Worm (Caenorhabditis elegans) whole organism, L4 larva: ENCODE measurements around the gene C03B1.7.

ENCODE experiments used
- F44E2.7 ChIP-seq: fragments of 200-800 bp; sonication (Bioruptor generic); IDR thresholded peaks from 2 replicates; pipeline ENCODE4 v2.1.2; 2022; ENCODE audit warnings: missing genetic modification characterization, missing compliant biosample characterization
- cey-2 ChIP-seq: sonication (generic microtip); optimal IDR thresholded peaks from 3 replicates; lab custom pipeline; 2017; ENCODE audit warnings: missing genetic modification characterization, mild to moderate bottlenecking, missing compliant biosample characterization, antibody characterized with exemption, borderline replicate concordance; ENCODE audit not compliant: insufficient read depth
- ctbp-1 ChIP-seq: fragments of 200-800 bp; sonication (Bioruptor generic); IDR thresholded peaks from 2 replicates; pipeline ENCODE4 v1.3.6; 2022; ENCODE audit warnings: missing genetic modification reagents, missing genetic modification characterization, missing compliant biosample characterization
- dmd-9 ChIP-seq: fragments of 200-800 bp; sonication (Bioruptor generic); IDR thresholded peaks from 2 replicates; pipeline ENCODE4 v1.3.6; 2022; ENCODE audit warnings: missing genetic modification reagents, missing genetic modification characterization, missing compliant biosample characterization
- dpl-1 ChIP-seq: fragments of 150-350 bp; optimal IDR thresholded peaks from 2 replicates; lab custom pipeline; 2014; ENCODE audit warnings: missing biosample characterization, missing genetic modification reagents, missing genetic modification characterization
- egl-27 ChIP-seq: sonication (generic microtip); optimal IDR thresholded peaks from 3 replicates; lab custom pipeline; 2017; ENCODE audit warnings: missing biosample characterization, missing genetic modification reagents, missing genetic modification characterization
- lin-39 ChIP-seq: fragments of 150-350 bp; optimal IDR thresholded peaks from 2 replicates; lab custom pipeline; 2014; ENCODE audit warnings: missing biosample characterization, missing genetic modification reagents, missing genetic modification characterization
- nhr-11 ChIP-seq: fragments of 150-350 bp; optimal IDR thresholded peaks from 2 replicates; lab custom pipeline; 2014; ENCODE audit warnings: missing biosample characterization, missing genetic modification characterization
- nhr-76 ChIP-seq: fragments of 150-350 bp; optimal IDR thresholded peaks from 2 replicates; lab custom pipeline; 2014; ENCODE audit warnings: missing biosample characterization, missing genetic modification characterization
- rbr-2 ChIP-seq: sonication (generic microtip); optimal IDR thresholded peaks from 2 replicates; lab custom pipeline; 2016; ENCODE audit warnings: missing genotype, missing genetic modification characterization, missing compliant biosample characterization
- unc-62 ChIP-seq, 3 experiments: fragments of 150-350 bp in 1 of 3; sonication (generic microtip); optimal IDR thresholded peaks in 2 of 3; peaks in 1 of 3; 1 replicate in 1 of 3; 2 replicates in 2 of 3; lab custom pipeline; 2014 to 2017; ENCODE audit warnings: missing biosample characterization in 3 of 3, missing genetic modification characterization in 3 of 3, missing genetic modification reagents in 3 of 3, missing genotype in 1 of 3
- zfp-2 ChIP-seq: sonication (generic microtip); optimal IDR thresholded peaks from 2 replicates; lab custom pipeline; 2016; ENCODE audit warnings: mild to moderate bottlenecking, missing genetic modification characterization, missing compliant biosample characterization
- ztf-11 ChIP-seq: fragments of 150-350 bp; optimal IDR thresholded peaks from 2 replicates; lab custom pipeline; 2014; ENCODE audit warnings: missing biosample characterization, missing genetic modification characterization

DNA sequence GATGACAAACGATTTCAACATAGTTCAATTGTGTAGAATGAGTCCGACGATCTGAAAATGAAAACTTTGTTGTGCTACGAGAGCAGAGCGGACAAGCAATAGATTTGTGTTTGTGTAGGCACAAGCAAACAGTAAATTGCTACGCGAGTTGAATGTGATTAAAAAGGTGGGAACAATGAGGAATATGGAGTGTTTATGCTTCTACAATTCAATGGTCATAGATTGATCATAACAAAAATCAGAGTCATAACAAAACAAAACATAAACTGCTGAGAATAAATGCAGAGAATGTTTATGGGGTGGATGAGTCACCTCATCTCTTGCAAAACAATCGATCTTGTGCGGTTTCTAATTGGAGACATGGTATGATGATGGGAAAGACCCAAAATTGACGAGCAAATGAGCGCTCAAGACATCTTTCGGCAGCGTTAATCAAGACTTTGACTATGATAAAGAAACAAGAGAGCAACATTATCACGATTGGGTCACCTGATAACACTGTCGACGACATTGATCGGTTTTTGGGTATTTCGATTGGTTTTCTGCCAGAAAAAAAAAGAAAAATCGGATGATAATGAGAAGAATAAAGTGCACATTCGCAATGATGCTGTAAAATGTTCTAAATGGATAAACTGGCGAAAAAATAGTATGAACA, 36.1 kb downstream of the C03B1.7 start, which contains the start of gene lmp-1:
- TF ChIP-seq dmd-9 (GFP tag; lab: Robert Waterston, UW) (no peak), zfp-2 (tag; lab: Kevin White, UChicago) (no peak), egl-27 (tag; lab: Kevin White, UChicago) (no peak), ztf-11 (tag; lab: Kevin White, UChicago) (no peak), nhr-76 (tag; lab: Kevin White, UChicago) (no peak), F44E2.7 (GFP tag; lab: Robert Waterston, UW) (no peak), rbr-2 (tag; lab: Kevin White, UChicago) (no peak), ctbp-1 (GFP tag; lab: Robert Waterston, UW) (no peak), cey-2 (tag; lab: Kevin White, UChicago) (no peak), unc-62 (GFP tag; optimal IDR thresholded peaks at IDR 0.05 in 1 of 2; lab: Kevin White, UChicago) (no peak), unc-62 (tag; optimal IDR thresholded peaks at IDR 0.05; lab: Kevin White, UChicago) (no peak), nhr-11 (no peak), lin-39 (tag; lab: Kevin White, UChicago) (no peak), dpl-1 (GFP tag; lab: Kevin White, UChicago) (no peak)
